Worm (Caenorhabditis elegans) whole organism, young adult: Measurements from ENCODE around the gene lido-18.

Source experiments
- B0019.2 ChIP-seq: fragments of 200-800 bp; sonication (Bioruptor generic); conservative IDR thresholded peaks from 2 replicates; pipeline ENCODE4 v1.3.6; 2022; ENCODE audit warnings: missing genetic modification reagents, missing genetic modification characterization, missing compliant biosample characterization
- B0336.3 ChIP-seq: fragments of 200-800 bp; sonication (Bioruptor generic); IDR thresholded peaks from 2 replicates; pipeline ENCODE4 v1.3.6; 2022; ENCODE audit warnings: missing genetic modification characterization, missing compliant biosample characterization
- F55B11.4 ChIP-seq: sonication (generic microtip); optimal IDR thresholded peaks from 2 replicates; lab custom pipeline; 2016; ENCODE audit warnings: missing compliant biosample characterization, missing genetic modification characterization, borderline replicate concordance; ENCODE audit not compliant: insufficient read depth
- T26A5.8 ChIP-seq: sonication (generic microtip); optimal IDR thresholded peaks from 2 replicates; lab custom pipeline; 2016; ENCODE audit warnings: missing genetic modification characterization, missing compliant biosample characterization
- Y67H2A.10 ChIP-seq: fragments of 200-800 bp; sonication (Bioruptor generic); conservative IDR thresholded peaks from 2 replicates; pipeline ENCODE4 v1.3.6; 2022; ENCODE audit warnings: missing genetic modification reagents, missing genetic modification characterization, missing compliant biosample characterization
- ZK185.1 ChIP-seq: sonication (generic microtip); optimal IDR thresholded peaks from 2 replicates; lab custom pipeline; 2016; ENCODE audit warnings: mild to moderate bottlenecking, missing genetic modification characterization, missing compliant biosample characterization; ENCODE audit not compliant: poor library complexity, severe bottlenecking
- aptf-3 ChIP-seq: fragments of 200-800 bp; sonication (Bioruptor generic); IDR thresholded peaks from 2 replicates; pipeline ENCODE4 v1.3.6; 2022; ENCODE audit warnings: missing genetic modification characterization, missing compliant biosample characterization
- atf-7 ChIP-seq: sonication (generic microtip); optimal IDR thresholded peaks from 2 replicates; lab custom pipeline; 2017; ENCODE audit warnings: mild to moderate bottlenecking, missing genetic modification characterization, missing compliant biosample characterization
- attf-6 ChIP-seq: fragments of 200-800 bp; sonication (Bioruptor generic); IDR thresholded peaks from 2 replicates; pipeline ENCODE4 v1.3.6; 2022; ENCODE audit warnings: missing genetic modification reagents, missing genetic modification characterization, missing compliant biosample characterization
- ceh-91 ChIP-seq: fragments of 200-800 bp; sonication (Bioruptor generic); IDR thresholded peaks from 2 replicates; pipeline ENCODE4 v1.3.6; 2022; ENCODE audit warnings: missing genetic modification reagents, missing genetic modification characterization, missing compliant biosample characterization
- dox-1 ChIP-seq: fragments of 200-800 bp; sonication (Bioruptor generic); IDR thresholded peaks from 2 replicates; pipeline ENCODE4 v1.3.6; 2022; ENCODE audit warnings: missing genetic modification reagents, missing genetic modification characterization, missing compliant biosample characterization
- dpl-1 ChIP-seq: fragments of 150-350 bp; optimal IDR thresholded peaks from 2 replicates; lab custom pipeline; 2014; ENCODE audit warnings: missing biosample characterization, missing genetic modification reagents, missing genetic modification characterization
- efl-1 ChIP-seq: fragments of 150-350 bp; optimal IDR thresholded peaks from 2 replicates; lab custom pipeline; 2014; ENCODE audit warnings: missing biosample characterization, missing genetic modification reagents, missing genetic modification characterization
- egrh-3 ChIP-seq: fragments of 200-800 bp; sonication (Bioruptor generic); IDR thresholded peaks from 2 replicates; pipeline ENCODE4 v1.3.6; 2022; ENCODE audit warnings: missing genetic modification reagents, missing genetic modification characterization, missing compliant biosample characterization
- ets-4 ChIP-seq: fragments of 200-800 bp; sonication (Bioruptor generic); optimal IDR thresholded peaks from 2 replicates; lab custom pipeline; 2018; ENCODE audit warnings: mild to moderate bottlenecking, missing genetic modification characterization, missing compliant biosample characterization
- fkh-3 ChIP-seq: sonication (generic microtip); optimal IDR thresholded peaks from 2 replicates; lab custom pipeline; 2016; ENCODE audit warnings: mild to moderate bottlenecking, missing genetic modification characterization, missing compliant biosample characterization
- gei-17 ChIP-seq: fragments of 200-800 bp; sonication (Bioruptor generic); optimal IDR thresholded peaks from 2 replicates; lab custom pipeline; 2018; ENCODE audit warnings: mild to moderate bottlenecking, missing genetic modification characterization, missing compliant biosample characterization
- hlh-26 ChIP-seq: fragments of 200-800 bp; sonication (Bioruptor generic); conservative IDR thresholded peaks from 2 replicates; pipeline ENCODE4 v1.3.6; 2022; ENCODE audit warnings: missing genetic modification reagents, missing genetic modification characterization, missing compliant biosample characterization
- hmg-1.2 ChIP-seq: fragments of 200-800 bp; sonication (Bioruptor generic); IDR thresholded peaks from 2 replicates; pipeline ENCODE4 v1.3.6; 2022; ENCODE audit warnings: missing genetic modification reagents, missing genetic modification characterization, missing compliant biosample characterization
- hmg-20 ChIP-seq: fragments of 200-800 bp; sonication (Bioruptor generic); IDR thresholded peaks from 2 replicates; pipeline ENCODE4 v1.3.6; 2022; ENCODE audit warnings: missing genetic modification reagents, missing genetic modification characterization, missing compliant biosample characterization
- hrde-1 ChIP-seq: sonication (generic microtip); optimal IDR thresholded peaks from 2 replicates; lab custom pipeline; 2016; ENCODE audit warnings: missing genetic modification characterization, mild to moderate bottlenecking, missing compliant biosample characterization, moderate library complexity, missing genotype, missing genetic modification reagents, borderline replicate concordance
- hsf-1 ChIP-seq: fragments of 200-800 bp; sonication (Bioruptor generic); IDR thresholded peaks from 2 replicates; pipeline ENCODE4 v1.3.6; 2022; ENCODE audit warnings: missing genetic modification reagents, missing genetic modification characterization, missing compliant biosample characterization
- lag-1 ChIP-seq: fragments of 200-800 bp; sonication (Bioruptor generic); IDR thresholded peaks from 2 replicates; pipeline ENCODE4 v1.3.6; 2022; ENCODE audit warnings: missing genetic modification reagents, missing genetic modification characterization, missing compliant biosample characterization
- let-526 ChIP-seq: fragments of 200-800 bp; sonication (Bioruptor generic); IDR thresholded peaks from 2 replicates; pipeline ENCODE4 v1.3.6; 2022; ENCODE audit warnings: missing genetic modification reagents, missing genetic modification characterization, missing compliant biosample characterization
- let-607 ChIP-seq, 2 experiments: fragments of 200-800 bp in 1 of 2; sonication (Bioruptor generic) in 1 of 2; sonication (generic microtip) in 1 of 2; optimal IDR thresholded peaks; 2 replicates each; lab custom pipeline; 2016 to 2018; ENCODE audit warnings: mild to moderate bottlenecking in 2 of 2, missing compliant biosample characterization in 2 of 2, missing genetic modification characterization in 2 of 2, moderate library complexity in 2 of 2, missing genotype in 1 of 2
- lin-40 ChIP-seq: sonication (generic microtip); optimal IDR thresholded peaks from 2 replicates; lab custom pipeline; 2016; ENCODE audit warnings: missing genetic modification characterization, mild to moderate bottlenecking, missing compliant biosample characterization, missing genotype, missing genetic modification reagents
- lin-54 ChIP-seq: fragments of 200-800 bp; sonication (Bioruptor generic); optimal IDR thresholded peaks from 2 replicates; lab custom pipeline; 2018; ENCODE audit warnings: mild to moderate bottlenecking, missing genetic modification characterization, missing compliant biosample characterization
- lir-1 ChIP-seq: fragments of 200-800 bp; sonication (Bioruptor generic); conservative IDR thresholded peaks from 2 replicates; pipeline ENCODE4 v1.3.6; 2022; ENCODE audit warnings: missing genetic modification reagents, missing genetic modification characterization, missing compliant biosample characterization
- madf-10 ChIP-seq: sonication (generic microtip); optimal IDR thresholded peaks from 2 replicates; lab custom pipeline; 2016; ENCODE audit warnings: mild to moderate bottlenecking, missing genetic modification characterization, missing compliant biosample characterization
- nhr-27 ChIP-seq: fragments of 200-800 bp; sonication (Bioruptor generic); optimal IDR thresholded peaks from 2 replicates; lab custom pipeline; 2018; ENCODE audit warnings: mild to moderate bottlenecking, missing genetic modification characterization, moderate library complexity, missing compliant biosample characterization
- nhr-80 ChIP-seq: sonication (generic microtip); optimal IDR thresholded peaks from 2 replicates; lab custom pipeline; 2016; ENCODE audit warnings: missing genetic modification characterization, missing compliant biosample characterization
- nhr-90 ChIP-seq: sonication (generic microtip); optimal IDR thresholded peaks from 2 replicates; lab custom pipeline; 2016; ENCODE audit warnings: missing genotype, mild to moderate bottlenecking, missing genetic modification characterization, missing compliant biosample characterization
- snpc-1.3 ChIP-seq: sonication (generic microtip); optimal IDR thresholded peaks from 2 replicates; lab custom pipeline; 2017; ENCODE audit warnings: missing genetic modification characterization, mild to moderate bottlenecking, missing compliant biosample characterization, antibody characterized with exemption, moderate library complexity, missing genotype, missing genetic modification reagents; ENCODE audit not compliant: insufficient read depth
- unc-62 ChIP-seq: fragments of 150-350 bp; optimal IDR thresholded peaks from 2 replicates; lab custom pipeline; 2014; ENCODE audit warnings: missing biosample characterization, missing genetic modification reagents, missing genetic modification characterization
- zfh-2 ChIP-seq: fragments of 200-800 bp; sonication (Bioruptor generic); conservative IDR thresholded peaks from 2 replicates; pipeline ENCODE4 v1.3.6; 2022; ENCODE audit warnings: missing genetic modification reagents, missing genetic modification characterization, missing compliant biosample characterization
- ztf-22 ChIP-seq: fragments of 200-800 bp; sonication (Bioruptor generic); optimal IDR thresholded peaks from 2 replicates; lab custom pipeline; 2018; ENCODE audit warnings: mild to moderate bottlenecking, missing genetic modification characterization, moderate library complexity, missing compliant biosample characterization
- ztf-25 ChIP-seq: fragments of 200-800 bp; sonication (Bioruptor generic); IDR thresholded peaks from 2 replicates; pipeline ENCODE4 v1.3.6; 2022; ENCODE audit warnings: missing genetic modification reagents, missing genetic modification characterization, missing compliant biosample characterization
- ztf-26 ChIP-seq: sonication (generic microtip); optimal IDR thresholded peaks from 2 replicates; lab custom pipeline; 2017; ENCODE audit warnings: missing genetic modification characterization, missing compliant biosample characterization
- ztf-28 ChIP-seq: fragments of 200-800 bp; sonication (Bioruptor generic); IDR thresholded peaks from 2 replicates; pipeline ENCODE4 v1.3.6; 2022; ENCODE audit warnings: missing genetic modification reagents, missing genetic modification characterization, missing compliant biosample characterization
- ztf-6 ChIP-seq: fragments of 200-800 bp; sonication (Bioruptor generic); IDR thresholded peaks from 2 replicates; pipeline ENCODE4 v1.3.6; 2022; ENCODE audit warnings: missing genetic modification reagents, missing genetic modification characterization, missing compliant biosample characterization

Gene lido-18

ce11 chrIII:7643902-7644641, 18.0 kb upstream of the lido-18 start:
- TF ChIP-seq lin-54 (GFP tag; lab: Kevin White, UChicago) (peak; percentile 7), madf-10 (tag; lab: Kevin White, UChicago) (peak; percentile 0), ztf-25 (GFP tag; lab: Robert Waterston, UW) (no peak), lin-40 (tag; lab: Kevin White, UChicago) (peak; percentile 67), efl-1 (peak; percentile 17), dox-1 (GFP tag; lab: Robert Waterston, UW) (0 out of 2 replicates have a peak, but pooled peaks have one; percentile 28), nhr-80 (tag; lab: Kevin White, UChicago) (peak; percentile 95), lag-1 (no peak), aptf-3 (GFP tag; lab: Robert Waterston, UW) (no peak), atf-7 (tag; lab: Kevin White, UChicago) (peak; percentile 67), B0019.2 (GFP tag; lab: Robert Waterston, UW) (no peak), dpl-1 (peak; percentile 12), unc-62 (peak; percentile 12), hsf-1 (GFP tag; lab: Robert Waterston, UW) (no peak), nhr-90 (tag; lab: Kevin White, UChicago) (peak; percentile 31), B0336.3 (peak; percentile 25; the same call in 1 of the 2 replicates), ztf-28 (GFP tag; lab: Robert Waterston, UW) (no peak), fkh-3 (no peak), let-607 (tag; optimal IDR thresholded peaks at IDR 0.05; lab: Kevin White, UChicago) (peak; percentile 46 to 84), hrde-1 (tag; lab: Kevin White, UChicago) (no peak), ztf-26 (tag; lab: Kevin White, UChicago) (peak; percentile 29), ZK185.1 (tag; lab: Kevin White, UChicago) (peak; percentile 14), ets-4 (GFP tag; lab: Kevin White, UChicago) (peak; percentile 81), let-526 (GFP tag; lab: Robert Waterston, UW) (no peak), lir-1 (no peak)

ce11 chrIII:7645075-7645474, 17.0 kb upstream of the lido-18 start:
- TF ChIP-seq lag-1 (no peak), Y67H2A.10 (no peak), hlh-26 (no peak), ets-4 (GFP tag; lab: Kevin White, UChicago) (no peak), attf-6 (GFP tag; lab: Robert Waterston, UW) (no peak), hmg-1.2 (no peak), T26A5.8 (tag; lab: Kevin White, UChicago) (no peak), ceh-91 (GFP tag; lab: Robert Waterston, UW) (no peak), ztf-6 (GFP tag; lab: Robert Waterston, UW) (no peak), snpc-1.3 (tag; lab: Kevin White, UChicago) (no peak), hmg-20 (GFP tag; lab: Robert Waterston, UW) (no peak), gei-17 (GFP tag; lab: Kevin White, UChicago) (no peak), ztf-22 (GFP tag; lab: Kevin White, UChicago) (no peak)

ce11 chrIII:7648841-7649240, 13.2 kb upstream of the lido-18 start:
- 0 out of 2 replicates have a peak, but pooled peaks have one; percentile 4 for TF ChIP-seq ztf-6 (GFP tag; lab: Robert Waterston, UW)
- TF ChIP-seq F55B11.4 (tag; lab: Kevin White, UChicago), result no peak
- no peak for TF ChIP-seq nhr-27 (tag; lab: Kevin White, UChicago)
- TF ChIP-seq zfh-2 (GFP tag; lab: Robert Waterston, UW), result peak; percentile 66
- TF ChIP-seq egrh-3 (GFP tag; lab: Robert Waterston, UW), result peak; percentile 18; the same call in 1 of the 2 replicates
